Worm (Caenorhabditis elegans) whole organism, dauer: ENCODE results near the gene Y39A1A.18.

Experiments used
- unc-62 ChIP-seq: sonication (generic microtip); optimal IDR thresholded peaks from 2 replicates; lab custom pipeline; 2017; ENCODE audit warnings: missing biosample characterization, missing genetic modification reagents, missing genetic modification characterization

Y39A1A.18 gene

DNA sequence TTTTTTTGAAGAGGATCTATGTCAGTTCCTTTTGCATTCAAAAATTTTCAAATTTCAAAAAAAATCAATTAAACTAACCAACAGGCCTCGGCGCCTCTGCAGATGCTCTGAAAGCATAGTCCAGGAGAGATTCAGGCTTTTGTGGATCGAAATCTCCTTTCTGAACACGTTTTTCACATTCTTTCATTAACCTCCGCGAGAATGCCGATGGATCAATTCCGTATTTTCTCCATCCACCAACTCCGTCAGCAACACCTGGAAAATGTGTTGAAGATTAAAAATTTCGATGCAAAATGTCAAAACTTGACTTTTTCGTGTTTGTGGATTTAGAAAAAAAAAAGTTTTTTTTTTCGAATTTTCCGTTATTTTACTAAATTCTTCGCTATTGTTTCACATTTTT lies 20.3 kb upstream of the Y39A1A.18 start:
- no peak for TF ChIP-seq unc-62

DNA sequence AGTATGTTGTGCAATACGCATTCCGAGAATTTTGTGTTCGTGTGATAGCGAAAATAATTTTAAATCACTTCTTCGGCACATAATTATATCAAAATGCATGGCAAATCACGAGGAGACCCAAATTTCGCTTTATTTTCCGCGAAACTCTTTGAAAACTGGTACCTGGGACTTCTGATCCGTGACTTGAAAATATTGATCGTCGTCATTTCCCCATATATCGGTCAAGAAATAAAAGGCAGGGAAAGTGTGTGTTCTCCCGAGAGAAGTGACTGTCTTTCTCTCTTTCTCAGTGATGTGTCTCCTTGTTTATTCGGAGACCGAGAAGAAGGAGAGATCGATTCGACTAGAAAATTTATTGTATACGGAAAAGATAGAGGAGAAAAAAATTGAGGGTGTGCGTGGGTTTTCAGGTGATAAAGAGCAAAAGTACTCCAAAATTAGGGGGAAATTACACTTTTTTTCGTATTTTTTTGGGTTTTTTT lies 16.9 kb upstream of the Y39A1A.18 start, which contains the start of gene W09D10.5:
W09D10.5 (minus strand) TSS at position 345 of the 482 bp plus-strand sequence.
- no peak for TF ChIP-seq unc-62

DNA sequence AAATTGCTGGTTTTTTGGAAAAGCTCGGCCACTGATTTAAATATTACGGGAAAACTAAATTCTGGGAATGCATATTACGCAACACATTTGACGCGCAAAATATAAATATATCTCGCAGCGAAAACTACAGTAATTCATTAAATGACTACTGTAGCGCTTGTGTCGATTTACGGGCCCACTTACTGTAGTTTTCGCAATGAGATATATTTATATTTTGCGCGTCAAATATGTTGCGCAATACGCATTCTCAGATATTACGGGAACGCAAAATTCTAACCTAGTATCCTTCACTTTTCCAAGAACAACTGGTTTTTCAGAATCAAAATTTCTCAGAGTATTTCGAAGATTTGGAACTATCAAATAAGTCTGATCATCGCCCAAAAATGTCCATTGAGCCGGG lies 15.4 kb upstream of the Y39A1A.18 start:
- no peak for TF ChIP-seq unc-62

DNA sequence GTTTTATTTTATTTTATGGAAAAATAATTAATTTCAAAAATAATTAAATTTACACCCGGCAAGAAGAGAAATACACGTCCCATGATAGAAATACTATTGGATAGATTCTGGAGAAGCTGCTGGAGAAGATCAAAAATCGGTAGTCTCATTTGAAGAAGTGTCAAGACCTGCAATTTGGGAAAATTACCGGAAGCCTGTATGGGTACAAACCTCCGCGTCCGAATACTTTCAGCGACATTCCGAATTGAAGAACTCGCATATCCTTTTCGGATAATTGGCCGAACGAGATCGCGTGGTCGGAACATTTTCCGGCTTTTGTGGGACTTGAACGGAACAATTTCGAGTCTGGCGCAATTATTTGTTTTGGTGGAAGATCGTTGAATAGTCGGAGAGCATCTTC lies 14.2 kb upstream of the Y39A1A.18 start:
- no peak for TF ChIP-seq unc-62

DNA sequence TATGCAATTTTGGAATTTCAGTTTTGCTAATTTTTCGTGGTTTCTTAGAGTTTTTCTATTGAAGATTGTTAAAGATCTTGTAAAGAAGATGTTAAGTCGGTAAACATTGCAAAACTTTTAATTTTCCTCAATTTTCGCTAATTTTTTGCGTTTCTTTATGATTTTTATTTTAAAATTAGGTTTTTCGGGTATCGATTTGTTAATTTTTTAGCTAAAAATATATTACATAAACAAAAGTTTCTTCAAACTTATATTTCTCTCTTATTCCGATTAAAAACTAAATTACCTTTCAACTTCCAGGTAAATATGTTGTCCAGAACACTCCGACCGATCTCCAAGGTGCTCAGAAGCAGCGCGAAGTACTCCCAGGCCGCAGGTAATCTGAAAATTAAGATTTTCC lies 13.2 kb upstream of the Y39A1A.18 start, which contains the start of gene mrpl-12:
mrpl-12 (plus strand) TSS at position 301 of the 400 bp plus-strand sequence.
- TF ChIP-seq unc-62, result no peak

DNA sequence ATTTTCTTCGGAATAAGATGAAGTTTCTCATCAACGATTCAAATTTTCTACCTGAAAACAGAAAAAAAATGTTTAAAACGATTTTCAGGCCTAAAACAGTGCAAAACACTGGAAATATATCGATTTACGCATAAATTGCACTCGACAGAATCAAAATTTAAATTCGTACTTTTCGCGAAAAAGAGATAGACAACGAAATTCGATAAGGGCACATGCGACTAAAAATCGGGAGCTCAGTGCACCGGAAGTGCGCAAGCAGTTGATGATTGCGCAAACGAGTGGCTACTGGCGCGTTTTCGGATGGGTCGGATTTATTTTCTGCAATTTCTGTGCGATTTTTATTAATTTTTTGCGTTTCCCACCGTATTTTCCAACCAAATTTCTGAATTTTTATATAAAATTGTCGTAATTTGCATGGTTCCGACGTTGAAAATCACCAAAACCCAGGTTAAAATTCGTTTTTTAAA lies 12.7 kb upstream of the Y39A1A.18 start, which contains the start of the genes Y39A1A.21 and Y39A1A.22:
Y39A1A.21 (minus strand) TSS at position 51 of the 467 bp plus-strand sequence.
Y39A1A.22 (minus strand) TSS at position 57 of the 467 bp plus-strand sequence.
- no peak for TF ChIP-seq unc-62

DNA sequence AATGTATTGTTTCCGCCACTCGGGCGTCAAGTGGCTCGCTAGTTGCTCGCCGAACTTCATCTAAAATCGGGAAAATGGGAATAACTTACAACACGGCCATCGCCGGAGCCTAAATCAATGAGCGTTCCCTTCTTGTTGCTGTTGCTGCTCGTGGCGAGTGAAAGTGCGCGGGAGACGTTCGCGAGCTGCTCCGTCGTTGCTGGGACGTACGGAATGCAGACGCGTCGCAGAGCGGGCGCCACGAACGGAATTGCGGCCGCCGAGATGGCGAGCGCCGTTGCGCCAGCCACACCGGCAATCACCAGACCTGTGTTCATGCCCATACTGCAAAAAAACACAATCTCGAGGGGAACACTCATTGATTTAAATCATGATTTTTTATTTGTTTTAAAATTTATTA lies 12.2 kb upstream of the Y39A1A.18 start:
- TF ChIP-seq unc-62, result no peak

DNA sequence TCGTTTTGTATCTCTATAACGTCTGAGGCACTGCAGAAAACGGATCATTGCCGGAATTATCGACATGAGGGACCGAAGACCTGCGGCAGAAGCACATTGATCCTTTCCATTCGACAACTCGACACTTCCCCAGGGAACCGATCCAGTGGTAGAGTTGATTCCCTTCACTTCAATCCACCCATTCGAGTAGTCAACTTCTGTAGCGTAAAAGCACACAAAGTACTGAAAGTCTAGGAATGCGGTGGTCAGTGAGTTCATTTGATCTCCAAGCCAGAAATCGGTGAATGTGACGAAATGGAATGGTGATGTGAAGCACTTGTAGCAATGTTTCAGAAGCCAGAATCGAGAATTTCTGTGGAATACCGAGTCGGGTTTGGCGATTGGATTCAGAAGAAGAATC lies 10.2 kb upstream of the Y39A1A.18 start:
- no peak for TF ChIP-seq unc-62

DNA sequence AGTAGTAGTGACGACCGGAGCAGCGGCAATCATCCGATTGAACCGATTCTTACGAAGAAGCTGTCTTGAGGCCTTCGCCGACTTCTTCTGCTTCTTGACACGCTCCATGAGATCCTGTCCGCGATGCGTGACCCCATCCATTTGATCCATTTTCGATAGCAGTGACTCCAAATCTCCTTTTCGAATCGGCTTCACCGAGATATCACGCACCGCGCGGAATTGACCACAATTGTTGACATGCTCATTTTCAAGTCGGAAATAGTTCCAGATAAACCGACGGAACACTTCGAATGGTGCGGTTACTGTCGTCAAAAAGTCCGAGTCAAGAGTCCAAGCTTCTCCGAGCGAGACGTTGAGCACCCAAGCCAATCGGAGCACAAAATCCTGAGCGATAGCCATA lies 9.5 kb upstream of the Y39A1A.18 start:
- no peak for TF ChIP-seq unc-62

DNA sequence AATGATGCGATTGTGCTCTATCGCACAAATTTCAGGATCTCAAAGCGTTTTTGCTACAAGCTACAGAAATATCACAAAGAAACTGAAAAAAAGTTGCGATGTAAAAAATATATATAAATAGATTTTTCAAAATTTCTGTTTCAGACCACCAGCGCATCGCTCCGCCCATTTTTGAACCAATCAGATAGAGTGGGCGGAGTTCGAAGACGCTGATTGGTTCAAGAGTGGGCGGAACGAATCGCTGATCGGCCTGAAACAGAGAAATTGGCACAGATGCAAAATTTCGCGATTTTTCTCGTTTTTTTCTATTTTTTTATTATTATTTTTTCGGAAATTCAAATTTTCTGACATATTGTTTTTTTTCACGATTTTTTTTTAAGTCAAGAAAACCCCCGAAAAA lies 8.5 kb upstream of the Y39A1A.18 start:
- no peak for TF ChIP-seq unc-62

DNA sequence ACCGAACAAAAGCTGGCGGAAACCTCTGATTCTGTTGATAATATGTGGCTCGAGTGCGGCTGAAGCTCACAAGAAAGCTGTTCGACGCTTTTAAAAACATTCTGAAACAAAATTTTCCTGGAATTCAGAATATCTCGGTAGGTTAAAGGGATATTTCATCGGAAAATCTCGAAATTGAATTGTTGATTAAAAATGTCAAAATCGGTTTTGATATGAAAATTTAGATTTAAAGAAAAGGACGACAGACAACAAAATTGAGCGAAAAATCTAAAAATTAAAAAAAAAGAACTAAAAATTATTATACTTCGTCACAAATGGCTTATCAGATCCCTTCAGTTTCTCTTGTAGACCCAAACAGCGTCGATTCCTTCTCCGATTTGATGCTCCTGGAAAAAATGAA lies 6.2 kb upstream of the Y39A1A.18 start, which contains the start of gene Y39A1A.20:
Y39A1A.20 (minus strand) TSS at position 101 of the 400 bp plus-strand sequence.
- no peak for TF ChIP-seq unc-62

DNA sequence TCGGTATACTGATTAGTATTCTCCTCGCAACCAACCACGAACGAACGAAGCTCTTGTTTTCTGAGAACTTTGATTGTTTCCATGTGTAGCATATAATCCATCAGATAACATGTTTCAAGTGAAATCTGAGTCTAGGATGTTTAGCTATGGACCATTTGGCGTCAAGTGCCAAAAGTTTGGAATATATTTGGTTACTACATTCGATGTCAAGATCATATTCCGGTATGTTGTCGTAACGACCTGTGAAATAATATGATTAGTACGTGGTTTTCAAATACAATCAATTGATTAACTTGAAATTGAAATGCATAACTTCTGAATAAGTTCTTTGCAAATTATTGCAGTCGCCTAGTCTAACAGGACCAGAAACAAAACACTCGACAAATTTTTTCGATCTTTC lies 3.3 kb downstream of the Y39A1A.18 start, which contains the start of gene Y39A1A.17:
Y39A1A.17 (minus strand) TSS at position 101 of the 400 bp plus-strand sequence.
- TF ChIP-seq unc-62, result no peak

DNA sequence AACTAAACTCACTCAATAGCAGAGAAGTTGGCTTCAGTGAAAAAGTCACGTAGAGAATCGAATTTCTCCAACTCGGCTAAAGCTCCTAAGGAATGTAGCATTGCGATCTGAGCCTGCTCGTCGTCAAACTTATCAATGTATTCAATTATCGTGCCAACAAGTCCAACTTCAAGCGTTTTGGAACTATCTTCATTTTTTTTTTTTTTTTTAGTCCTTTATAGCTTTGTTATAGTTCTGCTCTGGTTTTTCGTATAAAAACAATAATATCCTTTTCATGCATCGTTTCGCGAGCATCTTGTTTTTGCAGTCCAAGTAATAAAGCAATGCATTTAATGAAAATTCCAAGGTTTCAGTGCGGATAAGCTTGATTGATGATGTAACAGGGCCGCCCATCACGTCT lies 5.2 kb downstream of the Y39A1A.18 start, which contains the start of gene Y39A1A.31:
Y39A1A.31 (minus strand) TSS at position 101 of the 400 bp plus-strand sequence.
- no peak for TF ChIP-seq unc-62

DNA sequence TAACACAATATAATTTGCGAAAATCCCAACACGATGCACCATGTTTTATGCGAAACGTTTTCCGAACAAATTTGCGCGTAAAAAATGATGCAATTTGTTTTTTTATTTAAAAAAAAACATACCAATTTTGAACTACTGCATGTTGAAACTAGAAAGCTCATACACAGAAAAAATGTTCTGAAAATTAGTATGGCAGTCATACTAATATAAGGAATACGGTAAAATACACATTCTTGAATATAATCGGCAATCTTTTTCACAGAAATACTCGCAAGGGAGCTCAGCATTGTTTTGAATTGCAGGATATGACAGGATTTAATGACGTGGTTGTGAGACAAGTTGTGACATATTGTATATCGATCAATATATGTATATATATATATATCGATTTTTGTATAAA lies 15.3 kb downstream of the Y39A1A.18 start, which contains the start of gene Y39A1A.16:
Y39A1A.16 (plus strand) TSS at position 301 of the 400 bp plus-strand sequence.
- no peak for TF ChIP-seq unc-62

DNA sequence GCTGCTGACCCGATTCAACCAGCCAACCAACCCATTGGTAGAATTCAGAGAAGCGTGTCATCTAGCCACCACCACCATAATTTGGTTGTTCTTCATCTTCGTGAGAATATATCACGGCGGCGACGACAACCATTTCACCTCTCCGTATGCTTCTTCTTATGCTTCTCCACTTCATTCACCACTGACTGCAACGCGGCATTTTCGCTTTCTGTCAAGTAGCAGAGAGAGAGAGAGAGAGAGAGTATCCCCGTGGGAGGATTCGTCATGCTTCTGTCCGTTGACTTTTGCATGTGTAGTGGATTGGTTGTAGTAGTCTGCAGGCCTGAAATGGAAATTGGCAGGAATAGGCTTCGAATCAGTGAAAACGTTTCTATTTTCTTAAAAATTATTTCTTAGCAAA lies 22.4 kb downstream of the Y39A1A.18 start:
- TF ChIP-seq unc-62, result no peak

DNA sequence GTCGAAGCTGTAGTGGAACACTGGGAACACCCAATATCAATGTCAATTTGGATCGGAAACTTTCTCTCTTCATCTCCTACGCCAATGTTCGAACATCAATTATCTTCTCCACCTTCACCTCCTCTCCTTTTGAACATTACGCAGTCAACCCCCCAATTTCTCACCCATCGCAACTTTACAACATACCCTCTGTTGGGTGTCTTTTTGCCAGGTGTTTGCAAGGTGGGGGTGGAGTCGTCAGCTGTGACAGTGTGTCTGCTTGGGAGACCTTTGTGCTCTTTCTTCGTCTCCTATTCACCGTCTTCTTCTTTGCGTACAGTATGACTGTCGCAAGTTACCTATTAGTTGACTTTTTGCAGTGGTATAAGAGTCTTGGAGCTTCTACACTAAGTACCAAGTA lies 27.6 kb downstream of the Y39A1A.18 start:
- no peak for TF ChIP-seq unc-62

DNA sequence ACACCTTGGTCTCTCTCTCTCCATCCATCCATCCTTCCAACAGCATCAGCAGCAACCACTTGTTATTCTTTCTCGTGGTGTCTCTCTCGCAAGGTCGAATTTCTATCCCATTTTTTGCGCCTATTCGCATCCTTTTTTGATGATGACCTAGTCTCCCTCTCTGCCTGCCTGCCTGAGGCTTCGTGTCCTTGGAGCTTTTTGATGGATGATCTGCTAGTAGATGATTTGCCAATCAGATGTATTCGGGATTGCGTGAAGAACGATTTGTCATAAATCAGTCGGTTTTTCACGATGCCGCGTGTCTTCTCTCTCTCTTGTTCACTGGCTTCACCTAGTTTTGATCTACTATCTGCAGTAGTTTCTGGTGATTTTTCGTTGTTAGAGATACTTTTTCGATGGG lies 33.0 kb downstream of the Y39A1A.18 start:
- TF ChIP-seq unc-62, result no peak

DNA sequence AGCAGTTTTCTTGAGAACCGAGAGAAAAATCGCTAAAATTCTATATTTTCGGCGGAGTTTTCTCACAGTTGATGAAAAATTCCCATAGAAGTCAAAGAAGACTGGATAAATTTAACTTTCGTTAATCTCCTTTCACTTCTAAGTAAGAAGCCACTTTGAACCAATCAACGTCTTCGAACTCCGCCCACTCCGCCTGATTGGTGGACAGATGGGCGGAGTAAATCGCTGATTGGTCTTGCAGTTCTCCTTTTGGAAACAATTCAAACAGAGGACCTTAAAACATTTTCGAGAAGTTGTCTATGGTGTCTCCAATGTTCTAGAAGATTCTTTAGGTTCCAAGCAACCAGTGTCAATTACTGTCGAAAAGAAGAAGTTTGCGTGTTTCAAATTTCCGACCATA lies 35.9 kb downstream of the Y39A1A.18 start:
- no peak for TF ChIP-seq unc-62

DNA sequence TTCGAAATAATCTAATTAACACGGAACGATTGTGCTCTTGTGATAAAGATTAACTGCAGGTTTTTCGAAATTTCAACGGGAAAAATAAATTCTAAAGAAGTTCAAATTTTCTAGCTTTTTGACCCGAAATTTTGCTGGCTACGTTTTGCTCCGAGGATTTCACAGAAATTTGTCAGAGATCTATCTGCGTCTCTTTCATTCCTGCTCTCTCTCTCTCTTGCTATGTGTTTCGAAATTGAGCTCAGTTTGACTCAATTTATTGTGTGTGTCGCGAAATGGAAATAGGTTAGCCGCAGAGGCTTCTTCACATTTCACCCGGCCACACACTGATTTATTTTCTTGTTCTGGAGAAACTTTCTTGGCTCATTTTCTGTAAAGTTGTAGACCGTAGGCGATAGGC lies 36.6 kb downstream of the Y39A1A.18 start:
- TF ChIP-seq unc-62, result no peak
